Fruit fly (Drosophila melanogaster) whole organism, embryonic: Measurements from ENCODE around the gene CG31126.

ENCODE experiments used
- CG10267 ChIP-seq: fragments of 200-800 bp; sonication (Bioruptor generic); optimal IDR thresholded peaks from 2 replicates; lab custom pipeline; 2018; ENCODE audit warnings: missing biosample characterization, mild to moderate bottlenecking, missing genetic modification characterization, moderate library complexity
- CG10274 ChIP-seq: fragments of 200-800 bp; sonication (Bioruptor generic); optimal IDR thresholded peaks from 3 replicates; lab custom pipeline; 2017; ENCODE audit warnings: missing biosample characterization, mild to moderate bottlenecking, missing genetic modification characterization
- CG10979 ChIP-seq: fragments of 200-800 bp; sonication (Bioruptor generic); optimal IDR thresholded peaks from 2 replicates; lab custom pipeline; 2018; ENCODE audit warnings: missing biosample characterization, mild to moderate bottlenecking, missing genetic modification characterization, moderate library complexity
- CG12104 ChIP-seq: fragments of 200-800 bp; sonication (Bioruptor generic); optimal IDR thresholded peaks from 3 replicates; lab custom pipeline; 2016; ENCODE audit warnings: missing biosample characterization, missing genetic modification characterization
- CG12299 ChIP-seq: fragments of 200-800 bp; sonication (Bioruptor generic); optimal IDR thresholded peaks from 2 replicates; lab custom pipeline; 2018; ENCODE audit warnings: missing biosample characterization, mild to moderate bottlenecking, missing genetic modification characterization
- CG1792 ChIP-seq: fragments of 200-800 bp; sonication (Bioruptor generic); optimal IDR thresholded peaks from 2 replicates; lab custom pipeline; 2016; ENCODE audit warnings: missing biosample characterization, missing genetic modification characterization
- CG30020 ChIP-seq: fragments of 200-800 bp; optimal IDR thresholded peaks from 2 replicates; lab custom pipeline; 2019; ENCODE audit warnings: missing biosample characterization, mild to moderate bottlenecking, missing genetic modification characterization, moderate library complexity
- CG34224 ChIP-seq: fragments of 200-800 bp; sonication (Bioruptor generic); IDR thresholded peaks from 3 replicates; pipeline ENCODE4 v1.3.6; 2022; ENCODE audit warnings: missing biosample characterization, missing genetic modification characterization; ENCODE audit not compliant: partially characterized antibody
- CG4328 ChIP-seq: fragments of 200-800 bp; sonication (Bioruptor generic); optimal IDR thresholded peaks from 3 replicates; lab custom pipeline; 2017; ENCODE audit warnings: missing biosample characterization, missing genetic modification reagents, missing genetic modification characterization
- CG4617 ChIP-seq: fragments of 200-800 bp; sonication (Bioruptor generic); optimal IDR thresholded peaks from 3 replicates; lab custom pipeline; 2016; ENCODE audit warnings: missing biosample characterization, missing genetic modification characterization, borderline replicate concordance
- CG6175 ChIP-seq: fragments of 200-800 bp; sonication (Bioruptor generic); IDR thresholded peaks from 3 replicates; pipeline ENCODE4 v1.3.6; 2022; ENCODE audit warnings: missing biosample characterization, missing genetic modification characterization
- CG7928 ChIP-seq: fragments of 200-800 bp; sonication (Bioruptor generic); optimal IDR thresholded peaks from 2 replicates; lab custom pipeline; 2017; ENCODE audit warnings: missing biosample characterization, mild to moderate bottlenecking, missing genetic modification characterization
- CG7963 ChIP-seq: fragments of 200-800 bp; sonication (Bioruptor generic); IDR thresholded peaks from 3 replicates; pipeline ENCODE4 v1.3.6; 2022; ENCODE audit warnings: missing biosample characterization, missing genetic modification characterization; ENCODE audit not compliant: partially characterized antibody
- CG8924 ChIP-seq: fragments of 200-800 bp; optimal IDR thresholded peaks from 3 replicates; lab custom pipeline; 2019; ENCODE audit warnings: missing biosample characterization, mild to moderate bottlenecking, missing genetic modification characterization, moderate library complexity
- D ChIP-seq, 2 experiments: fragments of 200-800 bp in 1 of 2; fragments of >200 bp in 1 of 2; sonication (Bioruptor generic) in 1 of 2; optimal IDR thresholded peaks; 2 replicates in 1 of 2; 3 replicates in 1 of 2; lab custom pipeline; 2017; ENCODE audit warnings: mild to moderate bottlenecking in 1 of 2, missing biosample characterization in 1 of 2, missing genetic modification characterization in 1 of 2, missing genetic modification reagents in 1 of 2
- D19B ChIP-seq: fragments of 200-800 bp; sonication (Bioruptor generic); optimal IDR thresholded peaks from 2 replicates; lab custom pipeline; 2017; ENCODE audit warnings: missing biosample characterization, mild to moderate bottlenecking, missing genetic modification characterization
- ERR ChIP-seq: fragments of 200-800 bp; sonication (Bioruptor generic); optimal IDR thresholded peaks from 2 replicates; lab custom pipeline; 2016; ENCODE audit warnings: missing biosample characterization, missing genetic modification characterization
- Ets65A ChIP-seq: fragments of 200-800 bp; sonication (Bioruptor generic); peaks from one replicate; lab custom pipeline; 2016; ENCODE audit warnings: missing biosample characterization, missing genetic modification characterization
- Fer2 ChIP-seq: fragments of 200-800 bp; sonication (Bioruptor generic); optimal IDR thresholded peaks from 2 replicates; lab custom pipeline; 2018; ENCODE audit warnings: missing biosample characterization, mild to moderate bottlenecking, missing genetic modification characterization, moderate library complexity
- GATAe ChIP-seq: fragments of 200-800 bp; sonication (Bioruptor generic); conservative IDR thresholded peaks from 2 replicates; pipeline ENCODE4 v1.3.6; 2022; ENCODE audit warnings: missing biosample characterization, missing genetic modification characterization
- H15 ChIP-seq: fragments of 200-800 bp; sonication (Bioruptor generic); IDR thresholded peaks from 3 replicates; pipeline ENCODE4 v1.3.6; 2022; ENCODE audit warnings: missing biosample characterization, missing genetic modification characterization
- HHEX ChIP-seq: fragments of 200-800 bp; sonication (Bioruptor generic); optimal IDR thresholded peaks from 3 replicates; lab custom pipeline; 2017; ENCODE audit warnings: missing biosample characterization, mild to moderate bottlenecking, missing genetic modification characterization, missing genetic modification reagents
- Lpt ChIP-seq: fragments of >200 bp; optimal IDR thresholded peaks from 2 replicates; lab custom pipeline; 2018; ENCODE audit warnings: missing biosample characterization, missing genetic modification characterization
- Myb ChIP-seq: fragments of 200-800 bp; sonication (Bioruptor generic); optimal IDR thresholded peaks from 2 replicates; lab custom pipeline; 2016; ENCODE audit warnings: missing biosample characterization, missing genetic modification characterization
- NC2β ChIP-seq: fragments of 200-800 bp; sonication (Bioruptor generic); optimal IDR thresholded peaks from 2 replicates; lab custom pipeline; 2016; ENCODE audit warnings: missing biosample characterization, missing genetic modification characterization
- NFAT ChIP-seq: fragments of 200-800 bp; sonication (Bioruptor generic); IDR thresholded peaks from 2 replicates; pipeline ENCODE4 v1.3.6; 2022; ENCODE audit warnings: missing biosample characterization, missing genetic modification characterization
- Oaz ChIP-seq: fragments of 200-800 bp; sonication (Bioruptor generic); IDR thresholded peaks from 2 replicates; pipeline ENCODE4 v1.3.6; 2022; ENCODE audit warnings: missing biosample characterization, missing genetic modification characterization
- Pdp1 ChIP-seq, 2 experiments: fragments of 200-800 bp; sonication (Bioruptor generic); optimal IDR thresholded peaks; 3 replicates each; lab custom pipeline; 2016; ENCODE audit warnings: missing biosample characterization in 2 of 2, missing genetic modification characterization in 2 of 2, mild to moderate bottlenecking in 1 of 2, moderate library complexity in 1 of 2
- Poxn ChIP-seq: fragments of 200-800 bp; sonication (Bioruptor generic); IDR thresholded peaks from 2 replicates; pipeline ENCODE4 v1.3.6; 2022; ENCODE audit warnings: missing biosample characterization, missing genetic modification characterization
- Rfx ChIP-seq: fragments of 200-800 bp; sonication (Bioruptor generic); IDR thresholded peaks from 2 replicates; pipeline ENCODE4 v1.3.6; 2022; ENCODE audit warnings: missing biosample characterization, missing genetic modification characterization
- Sox102F ChIP-seq: fragments of 200-800 bp; sonication (Bioruptor generic); optimal IDR thresholded peaks from 2 replicates; lab custom pipeline; 2018; ENCODE audit warnings: missing biosample characterization, mild to moderate bottlenecking, missing genetic modification characterization, moderate library complexity
- Sry-β ChIP-seq: fragments of 200-800 bp; sonication (Bioruptor generic); optimal IDR thresholded peaks from 2 replicates; lab custom pipeline; 2018; ENCODE audit warnings: missing biosample characterization, mild to moderate bottlenecking, missing genetic modification characterization, moderate library complexity
- Tbp ChIP-seq: fragments of >200 bp; optimal IDR thresholded peaks from 2 replicates; lab custom pipeline; 2018; ENCODE audit warnings: missing biosample characterization, missing genetic modification characterization
- ac ChIP-seq: fragments of 200-800 bp; sonication (Bioruptor generic); optimal IDR thresholded peaks from 3 replicates; lab custom pipeline; 2017; ENCODE audit warnings: missing biosample characterization, mild to moderate bottlenecking, missing genetic modification characterization
- cas ChIP-seq: fragments of 200-800 bp; sonication (Bioruptor generic); IDR thresholded peaks from 2 replicates; pipeline ENCODE4 v1.3.6; 2022; ENCODE audit warnings: missing biosample characterization, missing genetic modification characterization
- chm ChIP-seq: fragments of 200-800 bp; sonication (Bioruptor generic); IDR thresholded peaks from 2 replicates; pipeline ENCODE4 v1.3.6; 2022; ENCODE audit warnings: missing biosample characterization, missing genetic modification characterization
- crol ChIP-seq: fragments of 200-800 bp; sonication (Bioruptor generic); IDR thresholded peaks from 2 replicates; pipeline ENCODE4 v1.3.6; 2022; ENCODE audit warnings: missing biosample characterization, missing genetic modification characterization
- ems ChIP-seq: fragments of 200-800 bp; sonication (Bioruptor generic); optimal IDR thresholded peaks from 3 replicates; lab custom pipeline; 2016; ENCODE audit warnings: missing biosample characterization, missing genetic modification characterization
- eyg ChIP-seq: fragments of 200-800 bp; sonication (Bioruptor generic); optimal IDR thresholded peaks from 3 replicates; lab custom pipeline; 2016; ENCODE audit warnings: missing biosample characterization, missing genetic modification characterization
- fd96Cb ChIP-seq: fragments of 200-800 bp; sonication (Bioruptor generic); optimal IDR thresholded peaks from 2 replicates; lab custom pipeline; 2018; ENCODE audit warnings: missing biosample characterization, mild to moderate bottlenecking, missing genetic modification characterization, moderate library complexity
- gcm2 ChIP-seq: fragments of 200-800 bp; sonication (Bioruptor generic); optimal IDR thresholded peaks from 2 replicates; lab custom pipeline; 2016; ENCODE audit warnings: missing biosample characterization, missing genetic modification characterization
- insv ChIP-seq, 2 experiments: fragments of 200-800 bp; sonication (Bioruptor generic); optimal IDR thresholded peaks; 3 replicates each; lab custom pipeline; 2016 to 2018; ENCODE audit warnings: missing biosample characterization in 2 of 2, missing genetic modification characterization in 2 of 2
- luna ChIP-seq: fragments of 200-800 bp; sonication (Bioruptor generic); optimal IDR thresholded peaks from 2 replicates; lab custom pipeline; 2016; ENCODE audit warnings: missing biosample characterization, missing genetic modification characterization
- nerfin-1 ChIP-seq: fragments of 200-800 bp; sonication (Bioruptor generic); optimal IDR thresholded peaks from 3 replicates; lab custom pipeline; 2019; ENCODE audit warnings: missing biosample characterization, mild to moderate bottlenecking, missing genetic modification characterization, moderate library complexity
- oc ChIP-seq: fragments of 200-800 bp; sonication (Bioruptor generic); optimal IDR thresholded peaks from 2 replicates; lab custom pipeline; 2018; ENCODE audit warnings: missing biosample characterization, mild to moderate bottlenecking, missing genetic modification characterization, moderate library complexity
- pfk ChIP-seq: fragments of 200-800 bp; sonication (Bioruptor generic); optimal IDR thresholded peaks from 2 replicates; lab custom pipeline; 2018; ENCODE audit warnings: missing biosample characterization, mild to moderate bottlenecking, missing genetic modification characterization, moderate library complexity
- sob ChIP-seq: fragments of 200-800 bp; sonication (Bioruptor generic); IDR thresholded peaks from 2 replicates; pipeline ENCODE4 v1.3.6; 2022; ENCODE audit warnings: missing biosample characterization, missing genetic modification characterization
- stwl ChIP-seq: fragments of 200-800 bp; sonication (Bioruptor generic); optimal IDR thresholded peaks from 3 replicates; lab custom pipeline; 2018; ENCODE audit warnings: missing biosample characterization, mild to moderate bottlenecking, missing genetic modification characterization, moderate library complexity
- toy ChIP-seq: fragments of 200-800 bp; sonication (Bioruptor generic); IDR thresholded peaks from 2 replicates; pipeline ENCODE4 v1.3.6; 2022; ENCODE audit warnings: missing biosample characterization, missing genetic modification characterization
- vnd ChIP-seq: fragments of 200-800 bp; sonication (Bioruptor generic); IDR thresholded peaks from 3 replicates; pipeline ENCODE4 v1.3.6; 2022; ENCODE audit warnings: missing biosample characterization, missing genetic modification characterization; ENCODE audit not compliant: partially characterized antibody

The CG31126 gene

dm6 chr3R:24659173-24659846, at the start of gene CG31126 (continued):
- no peak for TF ChIP-seq Fer2 (tag; lab: Kevin White, UChicago)
- TF ChIP-seq CG8924 (tag; lab: Kevin White, UChicago) = no peak
- no peak for TF ChIP-seq insv (GFP tag; optimal IDR thresholded peaks at IDR 0.05; lab: Kevin White, UChicago)
- 0 out of 3 replicates have a peak, but pooled peaks have one; percentile 47 for TF ChIP-seq CG7963 (GFP tag; lab: Robert Waterston, UW)
- no peak for TF ChIP-seq Tbp (GFP tag; lab: Kevin White, UChicago)
- no peak for TF ChIP-seq pfk (GFP tag; lab: Kevin White, UChicago)
- TF ChIP-seq CG7928 = no peak
- TF ChIP-seq NFAT (GFP tag; lab: Robert Waterston, UW) = no peak
- TF ChIP-seq Sox102F = no peak
- no peak for TF ChIP-seq D19B (GFP tag; lab: Kevin White, UChicago)
- TF ChIP-seq vnd (GFP tag; lab: Robert Waterston, UW) = 0 out of 3 replicates have a peak, but pooled peaks have one; percentile 23
- no peak for TF ChIP-seq CG1792 (GFP tag; lab: Kevin White, UChicago)
- TF ChIP-seq Sry-β (GFP tag; lab: Kevin White, UChicago) = no peak
- TF ChIP-seq chm = no peak
- TF ChIP-seq CG10267 (tag; lab: Kevin White, UChicago) = peak; percentile 37
- TF ChIP-seq fd96Cb (tag; lab: Kevin White, UChicago) = no peak
- peak in 1 of 2 experiments; percentile 100 for TF ChIP-seq Pdp1 (GFP tag; optimal IDR thresholded peaks at IDR 0.05; lab: Kevin White, UChicago)
- TF ChIP-seq ac (GFP tag; lab: Kevin White, UChicago) = no peak
- no peak for TF ChIP-seq D (optimal IDR thresholded peaks at IDR 0.05; lab: Kevin White, UChicago)
- no peak for TF ChIP-seq D (GFP tag; optimal IDR thresholded peaks at IDR 0.05; lab: Kevin White, UChicago)
- no peak for TF ChIP-seq cas
- peak; percentile 93 for TF ChIP-seq Myb (GFP tag; lab: Kevin White, UChicago)
- TF ChIP-seq CG6175 = no peak
- no peak for TF ChIP-seq ERR (GFP tag; lab: Kevin White, UChicago)
- no peak for TF ChIP-seq CG30020 (tag; lab: Kevin White, UChicago)
- no peak for TF ChIP-seq Oaz
- no peak for TF ChIP-seq H15
- no peak for TF ChIP-seq Poxn (GFP tag; lab: Robert Waterston, UW)
- TF ChIP-seq stwl = peak; percentile 94
- no peak for TF ChIP-seq NC2β (GFP tag; lab: Kevin White, UChicago)
- no peak for TF ChIP-seq sob (GFP tag; lab: Robert Waterston, UW)
- no peak for TF ChIP-seq eyg (GFP tag; lab: Kevin White, UChicago)
- TF ChIP-seq CG12299 (tag; lab: Kevin White, UChicago) = no peak
- no peak for TF ChIP-seq nerfin-1
- TF ChIP-seq CG10274 (GFP tag; lab: Kevin White, UChicago) = no peak
- no peak for TF ChIP-seq CG10979 (tag; lab: Kevin White, UChicago)
- TF ChIP-seq crol = no peak
- no peak for TF ChIP-seq Rfx (GFP tag; lab: Robert Waterston, UW)
- no peak for TF ChIP-seq oc (tag; lab: Kevin White, UChicago)
- no peak for TF ChIP-seq toy (GFP tag; lab: Robert Waterston, UW)
- peak; percentile 67 for TF ChIP-seq CG34224
- TF ChIP-seq Lpt (GFP tag; lab: Kevin White, UChicago) = no peak
- TF ChIP-seq CG12104 (GFP tag; lab: Kevin White, UChicago) = no peak
- no peak for TF ChIP-seq CG4328 (GFP tag; lab: Kevin White, UChicago)
- no peak for TF ChIP-seq GATAe
- TF ChIP-seq HHEX (GFP tag; lab: Kevin White, UChicago) = no peak
- TF ChIP-seq CG4617 = peak; percentile 10
- TF ChIP-seq ems (GFP tag; lab: Kevin White, UChicago) = no peak
- TF ChIP-seq Ets65A (GFP tag; lab: Kevin White, UChicago) = no peak
- TF ChIP-seq gcm2 (GFP tag; lab: Kevin White, UChicago) = no peak
- no peak for TF ChIP-seq luna (GFP tag; lab: Kevin White, UChicago)
